Worm (Caenorhabditis elegans): ENCODE measurements around the gene plc-4.
A peak's percentile ranks its signal among the peaks of the same experiment; 100 is the strongest.

plc-4 gene

ce11 chrIV:7551254-7551653 lies 38.8 kb upstream of the plc-4 start:
- no peak for TF ChIP-seq zip-4 (GFP tag; optimal IDR thresholded peaks at IDR 0.05)
- TF ChIP-seq efl-3 (GFP tag; optimal IDR thresholded peaks at IDR 0.05) = no peak
- TF ChIP-seq sup-37 (GFP tag; optimal IDR thresholded peaks at IDR 0.05) = no peak
- no peak for TF ChIP-seq nhr-76 (tag; optimal IDR thresholded peaks at IDR 0.05)
- no peak for TF ChIP-seq ama-1 (optimal IDR thresholded peaks at IDR 0.05)
- TF ChIP-seq dpl-1 (GFP tag; optimal IDR thresholded peaks at IDR 0.05) = no peak
- TF ChIP-seq mep-1 (tag; optimal IDR thresholded peaks at IDR 0.05) = no peak
- no peak for TF ChIP-seq nhr-77 (tag; optimal IDR thresholded peaks at IDR 0.05)

- TF ChIP-seq rnt-1 (tag; optimal IDR thresholded peaks at IDR 0.05) (no peak), hlh-4 (tag; optimal IDR thresholded peaks at IDR 0.05) (peak; percentile 87), lin-35 (GFP tag; optimal IDR thresholded peaks at IDR 0.05) (no peak), nhr-12 (tag; optimal IDR thresholded peaks at IDR 0.05) (no peak), nhr-90 (tag; optimal IDR thresholded peaks at IDR 0.05; ENCODE audit: poor library complexity) (no peak), nhr-71 (tag; optimal IDR thresholded peaks at IDR 0.05) (peak; percentile 23), nhr-28 (tag; optimal IDR thresholded peaks at IDR 0.05) (no peak)
Observed at ce11 chrIV:7550445-7550844, 38.0 kb upstream of the plc-4 start, which contains the start of gene pam-1. TSS of gene pam-1 (minus strand) at chrIV:7550812.

ce11 chrIV:7549844-7550243 lies 37.4 kb upstream of the plc-4 start:
- TF ChIP-seq nhr-85 (tag) = no peak
- TF ChIP-seq snu-23 (GFP tag; optimal IDR thresholded peaks at IDR 0.05) = peak; percentile 27
- TF ChIP-seq aha-1 (tag; optimal IDR thresholded peaks at IDR 0.05) = no peak
- no peak for TF ChIP-seq C04F5.9 (tag; optimal IDR thresholded peaks at IDR 0.05)
- TF ChIP-seq lin-35 (GFP tag; optimal IDR thresholded peaks at IDR 0.05) = peak; percentile 22 to 53
- TF ChIP-seq nhr-77 (tag; optimal IDR thresholded peaks at IDR 0.05) = no peak
- no peak for TF ChIP-seq lin-13 (GFP tag; optimal IDR thresholded peaks at IDR 0.05)
- TF ChIP-seq skn-1 (tag; optimal IDR thresholded peaks at IDR 0.05) = peak; percentile 89
- TF ChIP-seq ama-1 (optimal IDR thresholded peaks at IDR 0.05) = no peak
- TF ChIP-seq nhr-71 (tag; optimal IDR thresholded peaks at IDR 0.05) = peak; percentile 0
- no peak for TF ChIP-seq fkh-4 (tag; optimal IDR thresholded peaks at IDR 0.05; ENCODE audit: borderline replicate concordance)
- no peak for TF ChIP-seq pag-3 (tag; optimal IDR thresholded peaks at IDR 0.05; ENCODE audit: borderline replicate concordance, insufficient read depth)
- no peak for TF ChIP-seq fkh-10 (GFP tag; optimal IDR thresholded peaks at IDR 0.05)
- no peak for TF ChIP-seq nhr-47 (tag; optimal IDR thresholded peaks at IDR 0.05)
- TF ChIP-seq ztf-4 (tag; optimal IDR thresholded peaks at IDR 0.05) = no peak
- TF ChIP-seq unc-86 (tag; optimal IDR thresholded peaks at IDR 0.05) = no peak
- TF ChIP-seq egl-13 (tag; optimal IDR thresholded peaks at IDR 0.05) = no peak
- TF ChIP-seq nhr-28 (tag; optimal IDR thresholded peaks at IDR 0.05) = no peak
- TF ChIP-seq lir-3 (tag; optimal IDR thresholded peaks at IDR 0.05; ENCODE audit: poor library complexity) = no peak
- no peak for TF ChIP-seq ceh-88 (GFP tag; IDR thresholded peaks at IDR 0.05)
- TF ChIP-seq ceh-82 (tag; optimal IDR thresholded peaks at IDR 0.05) = peak in 1 of 3 experiments; percentile 36
- TF ChIP-seq Y116A8C.19 (tag; optimal IDR thresholded peaks at IDR 0.05; ENCODE audit: borderline replicate concordance) = no peak
- peak; percentile 13 to 46 for TF ChIP-seq efl-1 (optimal IDR thresholded peaks at IDR 0.05)
- peak in 1 of 2 experiments; percentile 45 for TF ChIP-seq efl-1 (GFP tag; optimal IDR thresholded peaks at IDR 0.05 in 1 of 2)
- no peak for TF ChIP-seq elt-3 (tag; optimal IDR thresholded peaks at IDR 0.05)
- no peak for TF ChIP-seq nhr-84 (tag; optimal IDR thresholded peaks at IDR 0.05)
- TF ChIP-seq blmp-1 (tag; optimal IDR thresholded peaks at IDR 0.05) = no peak
- TF ChIP-seq elt-2 (tag; optimal IDR thresholded peaks at IDR 0.05) = no peak
- peak; percentile 29 for TF ChIP-seq F16B12.6 (tag; optimal IDR thresholded peaks at IDR 0.05)
- TF ChIP-seq ceh-63 (GFP tag; optimal IDR thresholded peaks at IDR 0.05) = no peak
- no peak for TF ChIP-seq unc-30 (tag; optimal IDR thresholded peaks at IDR 0.05)
- TF ChIP-seq irx-1 (tag; optimal IDR thresholded peaks at IDR 0.05) = no peak
- TF ChIP-seq lsy-2 (tag; optimal IDR thresholded peaks at IDR 0.05) = peak in 1 of 2 experiments; percentile 31
- TF ChIP-seq ceh-8 (GFP tag; optimal IDR thresholded peaks at IDR 0.05) = no peak
- no peak for TF ChIP-seq pax-3 (tag; optimal IDR thresholded peaks at IDR 0.05)
- TF ChIP-seq sup-37 (GFP tag; optimal IDR thresholded peaks at IDR 0.05) = no peak
- TF ChIP-seq nhr-19 (GFP tag; conservative IDR thresholded peaks at IDR 0.05) = no peak
- no peak for TF ChIP-seq hlh-17 (GFP tag; optimal IDR thresholded peaks at IDR 0.05; ENCODE audit: borderline replicate concordance)
- TF ChIP-seq alr-1 (tag; optimal IDR thresholded peaks at IDR 0.05; ENCODE audit: borderline replicate concordance) = no peak
- no peak for TF ChIP-seq grh-1 (GFP tag; IDR thresholded peaks at IDR 0.05)

Data from whole organism, L1 larva.